Worm (Caenorhabditis elegans): ENCODE data around the gene ZK131.11.
A peak's percentile ranks its signal among the peaks of the same experiment; 100 is the strongest.

The ZK131.11 gene

ce11 chrII:13758108-13758507 lies 33.9 kb upstream of the ZK131.11 start, which contains the start of gene arrd-13:
Gene arrd-13 (plus strand): TSS chrII:13758408.
- TF ChIP-seq aly-2 (tag; optimal IDR thresholded peaks at IDR 0.05) (no peak), nhr-11 (tag; optimal IDR thresholded peaks at IDR 0.05) (no peak)

DNA sequence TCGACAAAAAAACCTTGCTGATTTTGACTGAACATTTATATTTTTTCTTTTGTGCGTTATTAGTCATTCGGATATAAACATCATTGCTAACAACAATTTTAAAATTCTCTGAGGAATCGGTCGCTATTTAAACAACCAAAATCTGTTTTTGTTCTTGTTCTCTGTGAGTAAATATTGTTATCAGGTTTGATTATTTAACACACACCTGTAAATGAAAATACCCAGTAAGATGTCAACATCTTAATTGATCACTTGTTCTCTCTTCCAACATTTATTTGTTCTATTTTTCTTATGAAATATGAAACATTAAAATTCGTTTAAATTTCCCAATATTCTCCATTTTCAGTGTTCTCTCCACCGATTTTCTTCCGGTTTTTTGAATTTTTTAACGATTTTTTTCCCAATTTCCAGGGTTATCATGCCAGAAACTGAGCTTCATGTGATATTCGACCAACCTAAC lies 29.0 kb upstream of the ZK131.11 start, which contains the start of gene arrd-11:
TSS of gene arrd-11 (plus strand) at position 410 of the 460 bp plus-strand sequence.
- TF ChIP-seq alr-1 (tag; optimal IDR thresholded peaks at IDR 0.05) (no peak), crh-2 (tag; optimal IDR thresholded peaks at IDR 0.05) (no peak), gmeb-1 (tag; optimal IDR thresholded peaks at IDR 0.05) (no peak), lsy-2 (tag; optimal IDR thresholded peaks at IDR 0.05) (no peak), nhr-11 (tag; optimal IDR thresholded peaks at IDR 0.05) (no peak), nhr-25 (tag; optimal IDR thresholded peaks at IDR 0.05) (no peak), nhr-77 (tag; optimal IDR thresholded peaks at IDR 0.05) (no peak), nhr-129 (tag; optimal IDR thresholded peaks at IDR 0.05) (no peak), ztf-11 (tag; optimal IDR thresholded peaks at IDR 0.05) (no peak), C34F6.9 (tag; optimal IDR thresholded peaks at IDR 0.05) (no peak), ceh-82 (tag; optimal IDR thresholded peaks at IDR 0.05) (no peak), ama-1 (optimal IDR thresholded peaks at IDR 0.05) (no peak)

DNA sequence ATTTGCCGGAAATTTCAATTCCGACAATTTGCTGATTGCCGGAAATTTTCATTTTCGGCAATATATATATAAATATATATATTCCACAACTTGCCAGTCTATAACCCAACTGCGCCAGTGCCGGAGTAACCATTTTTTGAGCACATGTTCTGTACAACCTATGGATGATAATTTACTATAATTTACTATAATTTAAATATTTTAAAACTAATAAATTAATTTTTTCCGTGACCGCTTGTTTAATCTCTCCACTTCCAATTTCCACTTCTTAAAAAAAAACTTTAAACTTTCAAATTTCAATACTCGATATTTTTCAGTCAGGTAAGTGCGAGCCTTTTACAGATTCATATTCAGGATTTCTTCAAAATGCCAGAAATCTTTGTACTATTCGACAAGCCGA lies 26.1 kb upstream of the ZK131.11 start, which contains the start of gene arrd-12:
TSS of gene arrd-12 (plus strand) at position 301 of the 400 bp plus-strand sequence.
- TF ChIP-seq ztf-4 (tag; optimal IDR thresholded peaks at IDR 0.05) (no peak), nhr-11 (tag; optimal IDR thresholded peaks at IDR 0.05) (no peak)

DNA sequence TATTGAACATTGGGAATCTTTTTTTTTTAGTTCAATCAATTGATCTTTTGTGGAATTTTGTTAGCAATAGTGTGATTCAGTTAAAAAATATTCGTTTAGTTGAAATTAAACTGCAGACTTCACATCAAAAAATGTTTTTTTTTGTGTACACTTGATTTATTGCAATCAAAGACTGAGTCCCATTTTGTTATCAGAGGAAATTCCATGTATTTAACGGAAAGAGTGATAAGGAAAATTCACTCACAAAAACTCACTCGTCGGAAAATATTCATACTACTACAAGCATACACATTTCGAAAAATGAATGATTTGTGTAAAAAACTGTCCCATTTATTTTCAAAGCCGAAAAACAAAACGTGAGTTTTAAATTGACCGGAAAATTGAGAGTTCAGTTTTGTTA lies 20.7 kb upstream of the ZK131.11 start, which contains the start of gene C01B9.1:
TSS of gene C01B9.1 (plus strand) at position 241 of the 400 bp plus-strand sequence.
- TF ChIP-seq fos-1 (tag; optimal IDR thresholded peaks at IDR 0.05) (peak; percentile 57), nhr-25 (tag; optimal IDR thresholded peaks at IDR 0.05) (no peak)

- TF ChIP-seq ztf-11 (tag; optimal IDR thresholded peaks at IDR 0.05) (no peak), C34F6.9 (tag; optimal IDR thresholded peaks at IDR 0.05) (no peak), ZK546.5 (tag; optimal IDR thresholded peaks at IDR 0.05) (no peak), fos-1 (tag; optimal IDR thresholded peaks at IDR 0.05) (peak; percentile 43), skn-1 (tag; optimal IDR thresholded peaks at IDR 0.05) (no peak), lin-39 (tag; optimal IDR thresholded peaks at IDR 0.05) (no peak), snpc-4 (tag; optimal IDR thresholded peaks at IDR 0.05) (no peak), blmp-1 (tag; optimal IDR thresholded peaks at IDR 0.05; ENCODE audit: insufficient read depth) (no peak), ceh-82 (tag; optimal IDR thresholded peaks at IDR 0.05) (no peak), zag-1 (tag; optimal IDR thresholded peaks at IDR 0.05) (no peak), ceh-16 (tag; optimal IDR thresholded peaks at IDR 0.05) (no peak), F13H6.1 (tag; optimal IDR thresholded peaks at IDR 0.05) (no peak), ztf-1 (GFP tag; conservative IDR thresholded peaks at IDR 0.05) (no peak), crh-2 (tag; optimal IDR thresholded peaks at IDR 0.05) (peak; percentile 61), lin-11 (tag; optimal IDR thresholded peaks at IDR 0.05) (no peak), alr-1 (tag; optimal IDR thresholded peaks at IDR 0.05) (no peak), nhr-11 (tag; optimal IDR thresholded peaks at IDR 0.05) (no peak), nhr-10 (tag; optimal IDR thresholded peaks at IDR 0.05) (no peak), lsy-2 (tag; optimal IDR thresholded peaks at IDR 0.05) (no peak), unc-55 (GFP tag; optimal IDR thresholded peaks at IDR 0.05) (no peak), ama-1 (optimal IDR thresholded peaks at IDR 0.05) (no peak), mab-5 (tag; optimal IDR thresholded peaks at IDR 0.05) (no peak), nhr-77 (tag; optimal IDR thresholded peaks at IDR 0.05) (no peak), aly-2 (tag; optimal IDR thresholded peaks at IDR 0.05) (no peak), sma-9 (GFP tag; optimal IDR thresholded peaks at IDR 0.05) (peak; percentile 30), sma-9 (tag; optimal IDR thresholded peaks at IDR 0.05) (no peak), peb-1 (tag; optimal IDR thresholded peaks at IDR 0.05) (no peak), nhr-23 (tag; optimal IDR thresholded peaks at IDR 0.05) (no peak), mbf-1 (tag; optimal IDR thresholded peaks at IDR 0.05) (no peak), nhr-237 (tag; optimal IDR thresholded peaks at IDR 0.05) (no peak), dmd-4 (tag; optimal IDR thresholded peaks at IDR 0.05) (no peak), elt-1 (tag; optimal IDR thresholded peaks at IDR 0.05) (no peak), lin-13 (GFP tag; optimal IDR thresholded peaks at IDR 0.05) (peak; percentile 6)
These were observed 11.2 kb upstream of the ZK131.11 start for ce11 chrII:13780792-13781248.

Measured in whole organism, L2 larva.